Fruit fly (Drosophila melanogaster): Measurements from ENCODE around the gene pdm2.

Gene pdm2

DNA sequence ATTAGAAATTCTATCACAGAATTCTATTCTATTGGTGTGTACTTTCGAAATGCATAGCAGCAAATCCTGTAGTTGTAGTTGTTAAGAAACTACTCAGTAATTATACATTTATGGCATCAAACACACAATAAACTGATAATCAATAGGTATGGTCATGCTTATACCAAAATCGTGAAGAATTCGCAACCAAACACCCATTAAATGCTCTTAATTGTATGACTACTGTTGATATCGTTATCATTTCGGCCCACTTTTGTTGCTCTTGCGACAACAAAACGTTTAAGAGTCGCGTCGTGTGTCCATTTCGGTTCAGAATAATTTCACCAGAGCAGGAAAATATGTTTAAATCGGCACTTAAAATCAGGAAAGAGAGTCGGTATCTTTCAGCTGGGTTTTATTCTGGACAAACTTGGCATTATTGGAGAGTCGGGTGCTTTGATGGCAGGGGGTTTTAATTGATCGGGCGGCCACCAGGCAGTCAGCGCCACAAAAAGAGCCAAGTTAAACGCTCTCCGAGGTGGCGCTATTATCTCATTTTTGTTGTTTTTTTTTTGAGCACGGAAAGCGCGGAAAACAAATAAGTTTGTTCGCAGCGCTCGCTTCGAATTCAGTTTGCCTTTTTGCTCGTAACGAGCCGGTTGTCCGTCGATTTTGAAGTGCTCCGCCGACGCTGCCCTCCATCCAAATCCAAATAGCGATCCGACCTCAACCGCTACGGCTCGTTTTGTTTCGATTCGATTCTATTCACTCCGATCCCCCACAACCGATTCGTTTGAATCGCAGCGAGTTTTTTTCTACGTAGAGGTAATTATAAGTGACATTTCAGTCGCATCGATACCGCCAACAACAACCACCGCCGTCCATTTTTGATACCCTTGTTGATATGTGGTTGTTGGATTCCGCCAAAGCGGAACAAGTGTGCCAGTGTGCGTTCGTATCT lies 61.7 kb downstream of the pdm2 start, which contains the start of gene MRP:
TSS of gene MRP (plus strand) at position 609 of the 940 bp plus-strand sequence.
- TF ChIP-seq Dll (optimal IDR thresholded peaks at IDR 0.05) = no peak
- no peak for TF ChIP-seq pan (optimal IDR thresholded peaks at IDR 0.05)
- no peak for TF ChIP-seq CG8478 (optimal IDR thresholded peaks at IDR 0.05)
- no peak for TF ChIP-seq EcR (GFP tag; optimal IDR thresholded peaks at IDR 0.05)
- no peak for TF ChIP-seq psq (optimal IDR thresholded peaks at IDR 0.05)
- no peak for TF ChIP-seq usp (GFP tag; optimal IDR thresholded peaks at IDR 0.05)

DNA sequence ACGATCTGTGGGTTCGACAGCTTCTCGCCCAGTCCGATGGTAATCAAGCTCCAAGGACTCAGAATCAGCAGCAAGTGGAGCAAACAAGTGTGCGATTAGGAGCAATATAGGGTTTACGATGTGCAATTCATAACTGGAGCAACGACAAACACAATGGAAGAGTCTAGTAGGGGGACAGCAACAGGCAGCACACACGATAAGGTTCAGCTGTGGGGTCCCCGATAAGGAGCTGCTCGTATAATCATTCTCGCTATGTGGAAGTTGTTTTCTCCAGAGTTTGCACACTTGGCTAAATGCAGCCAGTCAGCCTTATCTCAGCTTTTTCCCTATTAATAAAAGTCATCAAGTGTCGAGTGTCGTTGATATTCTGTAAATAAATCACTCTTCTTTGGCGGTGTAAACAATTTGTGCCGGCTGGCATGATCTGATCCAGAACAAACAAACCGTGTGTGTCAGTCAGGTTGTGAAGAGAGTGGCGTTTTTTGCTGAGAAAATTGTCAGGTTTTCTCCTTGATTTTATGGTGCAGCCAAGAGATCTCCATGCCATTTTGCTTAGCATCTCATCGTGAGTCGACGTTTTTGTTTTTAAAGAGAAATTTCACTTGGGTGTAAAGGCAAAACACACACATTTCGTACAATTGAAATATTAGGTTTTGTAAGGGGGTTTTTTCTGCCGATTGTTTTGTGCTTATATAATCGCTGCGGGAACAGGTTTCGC lies 62.9 kb downstream of the pdm2 start:
- no peak for TF ChIP-seq CG8478 (optimal IDR thresholded peaks at IDR 0.05)

DNA sequence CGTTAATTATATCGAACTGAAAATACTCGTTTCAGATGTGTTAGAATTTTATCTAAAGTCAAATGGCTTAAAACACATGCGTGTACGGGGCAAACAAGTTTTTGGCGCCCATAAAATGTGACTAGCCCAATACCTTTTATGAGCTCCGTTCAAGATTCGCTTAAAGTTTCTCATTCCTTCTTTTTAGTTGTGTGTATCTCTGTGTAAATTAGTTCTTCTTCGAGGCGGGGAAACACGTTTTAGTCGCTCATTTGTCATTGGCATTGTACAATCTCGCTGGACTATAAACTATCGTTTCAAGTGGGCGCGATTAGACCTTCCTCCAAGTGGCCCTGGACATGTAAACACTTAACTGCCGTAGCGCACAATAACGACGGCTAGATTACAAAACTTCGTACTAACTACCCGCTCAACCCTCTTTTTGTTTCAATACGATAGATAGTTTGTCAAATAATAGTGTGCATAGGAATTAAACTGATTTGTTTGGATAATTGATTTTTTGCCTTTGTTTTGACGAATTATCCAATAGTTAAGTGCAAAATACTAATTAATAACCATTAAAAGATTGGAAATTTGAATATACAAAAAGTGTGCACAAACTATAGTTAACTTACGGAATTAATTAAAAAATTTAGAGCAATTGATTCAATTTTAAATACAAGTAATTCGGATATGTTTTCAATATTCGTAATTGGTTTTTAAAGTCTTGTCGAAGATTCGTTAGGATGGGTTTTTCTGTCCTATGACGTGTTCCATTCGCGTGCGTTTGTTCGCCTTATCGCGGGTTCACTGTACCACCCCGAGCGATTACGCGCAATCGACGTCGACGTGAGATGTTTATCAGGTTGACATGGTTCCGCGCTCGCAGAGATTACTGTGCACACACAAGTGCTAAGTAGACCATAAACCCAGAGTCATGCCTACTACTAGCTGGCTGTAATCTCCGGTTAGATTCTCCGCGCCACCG lies 63.7 kb downstream of the pdm2 start:
- no peak for TF ChIP-seq EcR (GFP tag; optimal IDR thresholded peaks at IDR 0.05)
- TF ChIP-seq CG8478 (optimal IDR thresholded peaks at IDR 0.05) = no peak
- TF ChIP-seq psq (optimal IDR thresholded peaks at IDR 0.05) = no peak
- TF ChIP-seq usp (GFP tag; optimal IDR thresholded peaks at IDR 0.05) = no peak
- TF ChIP-seq pan (optimal IDR thresholded peaks at IDR 0.05) = no peak
- no peak for TF ChIP-seq Dll (optimal IDR thresholded peaks at IDR 0.05)

DNA sequence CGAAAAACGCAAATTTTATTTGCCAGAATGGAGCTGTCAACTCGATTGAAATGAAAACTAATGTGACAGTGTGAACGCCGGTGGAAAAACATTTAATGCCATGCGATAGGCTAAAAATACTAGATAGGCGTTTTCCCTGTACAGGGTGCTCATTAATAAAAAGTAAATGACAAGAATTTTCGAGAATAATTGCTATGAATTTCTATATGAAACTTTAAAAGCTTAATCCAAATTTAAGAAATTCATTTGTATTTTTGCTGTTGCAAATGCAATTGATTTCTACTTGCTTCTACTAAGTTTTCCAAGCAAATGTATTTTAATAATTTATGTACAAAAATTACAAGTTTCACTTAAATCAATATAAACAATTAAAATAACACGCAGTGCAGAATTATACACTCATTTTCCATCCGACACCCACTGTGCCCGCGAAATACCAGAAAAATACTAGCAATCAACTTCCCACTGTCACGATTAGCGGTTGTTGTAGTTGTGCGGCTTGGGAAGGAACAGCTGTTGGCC lies 64.9 kb downstream of the pdm2 start, which contains the start of gene Pih1D1:
TSS of gene Pih1D1 (minus strand) at position 50 of the 522 bp plus-strand sequence.
- TF ChIP-seq pan (optimal IDR thresholded peaks at IDR 0.05) (no peak), usp (GFP tag; optimal IDR thresholded peaks at IDR 0.05) (no peak), EcR (GFP tag; optimal IDR thresholded peaks at IDR 0.05) (no peak), psq (optimal IDR thresholded peaks at IDR 0.05) (no peak), CG8478 (optimal IDR thresholded peaks at IDR 0.05) (no peak), Dll (optimal IDR thresholded peaks at IDR 0.05) (no peak)
